Worm (Caenorhabditis elegans) whole organism, midembryonic: ENCODE measurements around the gene mmcm-1.

Source experiments
- T22C8.4 ChIP-seq: fragments of 200-800 bp; sonication (Bioruptor generic); IDR thresholded peaks from 2 replicates; pipeline ENCODE4 v1.3.6; 2022; ENCODE audit warnings: missing genetic modification characterization, missing compliant biosample characterization
- cog-1 ChIP-seq: sonication (generic microtip); optimal IDR thresholded peaks from 2 replicates; lab custom pipeline; 2016; ENCODE audit warnings: missing genetic modification characterization, missing compliant biosample characterization
- flt-1 ChIP-seq: fragments of 200-800 bp; sonication (Bioruptor generic); IDR thresholded peaks from 2 replicates; pipeline ENCODE4 v1.3.6; 2022; ENCODE audit warnings: missing genetic modification characterization, missing compliant biosample characterization
- klf-2 ChIP-seq: fragments of 200-800 bp; sonication (Bioruptor generic); conservative IDR thresholded peaks from 2 replicates; pipeline ENCODE4 v1.3.6; 2022; ENCODE audit warnings: missing genetic modification reagents, missing genetic modification characterization, missing compliant biosample characterization
- med-1 ChIP-seq: sonication (generic microtip); optimal IDR thresholded peaks from 2 replicates; lab custom pipeline; 2017; ENCODE audit warnings: missing genetic modification characterization, mild to moderate bottlenecking, missing compliant biosample characterization, antibody characterized with exemption, missing genetic modification reagents; ENCODE audit not compliant: insufficient read depth
- ref-1 ChIP-seq: fragments of 200-800 bp; sonication (Bioruptor generic); conservative IDR thresholded peaks from 2 replicates; pipeline ENCODE4 v1.3.6; 2022; ENCODE audit warnings: missing genetic modification reagents, missing genetic modification characterization, missing compliant biosample characterization
- tab-1 ChIP-seq: fragments of 200-800 bp; sonication (Bioruptor generic); IDR thresholded peaks from 2 replicates; pipeline ENCODE4 v1.3.6; 2022; ENCODE audit warnings: missing genetic modification characterization, missing compliant biosample characterization
- ztf-23 ChIP-seq: fragments of 200-800 bp; sonication (Bioruptor generic); IDR thresholded peaks from 2 replicates; pipeline ENCODE4 v1.3.6; 2022; ENCODE audit warnings: missing genetic modification reagents, missing genetic modification characterization, missing compliant biosample characterization

DNA sequence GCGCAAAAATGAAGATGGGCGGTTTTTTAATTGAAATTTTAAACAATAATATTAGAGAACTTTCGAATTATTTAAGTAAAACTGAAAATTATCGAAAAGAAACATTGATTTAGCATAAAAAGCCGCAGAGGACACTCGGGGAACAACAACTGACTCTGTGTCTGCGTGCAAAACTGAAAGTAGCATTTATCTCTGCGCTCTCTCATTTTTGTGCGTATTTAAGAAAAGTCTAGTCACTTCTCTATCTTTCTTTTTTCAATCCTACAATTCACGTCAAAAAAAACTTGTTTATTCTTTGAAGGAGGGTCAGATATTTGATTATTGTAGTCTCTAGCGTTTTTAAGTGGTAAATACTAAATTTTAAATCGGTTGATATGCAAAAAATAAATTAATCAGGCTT lies 718 bp upstream of the mmcm-1 start:
- TF ChIP-seq ref-1 (GFP tag; lab: Robert Waterston, UW) (no peak), flt-1 (GFP tag; lab: Robert Waterston, UW) (no peak), med-1 (GFP tag; lab: Kevin White, UChicago) (no peak), T22C8.4 (no peak), ztf-23 (no peak), tab-1 (GFP tag; lab: Robert Waterston, UW) (no peak), klf-2 (GFP tag; lab: Robert Waterston, UW) (no peak), cog-1 (tag; lab: Kevin White, UChicago) (no peak)
